Worm (Caenorhabditis elegans): ENCODE results near the gene nhr-239.

The nhr-239 gene

DNA sequence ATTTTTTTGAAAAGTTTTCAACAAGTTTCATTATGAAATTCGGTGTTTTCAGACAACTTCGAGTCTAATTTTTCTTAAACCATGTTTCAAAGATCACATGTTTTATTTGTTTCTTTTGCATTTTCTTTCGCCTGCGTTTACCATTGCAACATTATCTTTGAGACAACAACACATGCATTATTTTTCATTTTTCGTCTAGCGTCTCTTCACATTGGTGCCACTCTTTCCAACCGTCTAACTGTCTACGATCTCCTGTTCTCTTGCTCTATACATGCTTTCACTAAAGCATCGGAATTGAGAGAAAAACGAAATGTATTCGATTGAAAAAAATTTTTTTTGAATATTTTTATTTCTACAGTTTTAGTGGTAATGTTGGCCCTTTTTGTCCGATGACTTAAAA is 17.1 kb downstream of the nhr-239 start (continued):
- TF ChIP-seq ztf-4 (tag; optimal IDR thresholded peaks at IDR 0.05) (no peak), mdl-1 (tag; optimal IDR thresholded peaks at IDR 0.05) (no peak), nhr-237 (tag; optimal IDR thresholded peaks at IDR 0.05) (no peak), nhr-77 (tag; optimal IDR thresholded peaks at IDR 0.05) (no peak), ceh-28 (tag; optimal IDR thresholded peaks at IDR 0.05) (peak; percentile 8), aly-2 (tag; optimal IDR thresholded peaks at IDR 0.05) (no peak)

DNA sequence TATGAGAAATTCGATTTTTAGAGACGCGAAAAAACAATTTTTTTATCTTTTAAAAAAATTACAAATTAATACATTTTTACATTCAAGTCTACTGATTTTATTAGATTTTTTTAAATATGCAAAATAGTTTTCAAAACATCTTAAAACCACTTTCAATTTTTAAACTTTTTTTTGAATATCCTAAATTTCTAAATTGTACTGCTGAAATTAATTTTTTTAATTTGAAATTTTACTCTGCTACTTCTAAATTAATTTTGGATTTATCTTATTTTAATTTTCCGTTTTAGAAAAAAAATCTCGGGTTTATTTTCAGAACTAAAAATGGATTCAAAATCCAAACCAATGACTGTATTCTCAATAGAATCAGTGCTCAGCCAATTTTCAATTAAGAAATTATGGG is 17.5 kb downstream of the nhr-239 start, which contains the start of gene Y71H2B.8:
Gene Y71H2B.8 (plus strand): TSS at position 301 of the 400 bp plus-strand sequence.
- TF ChIP-seq nhr-28 (tag; optimal IDR thresholded peaks at IDR 0.05): no peak
- no peak for TF ChIP-seq nhr-77 (tag; optimal IDR thresholded peaks at IDR 0.05)
- no peak for TF ChIP-seq lsy-12 (tag; optimal IDR thresholded peaks at IDR 0.05)

DNA sequence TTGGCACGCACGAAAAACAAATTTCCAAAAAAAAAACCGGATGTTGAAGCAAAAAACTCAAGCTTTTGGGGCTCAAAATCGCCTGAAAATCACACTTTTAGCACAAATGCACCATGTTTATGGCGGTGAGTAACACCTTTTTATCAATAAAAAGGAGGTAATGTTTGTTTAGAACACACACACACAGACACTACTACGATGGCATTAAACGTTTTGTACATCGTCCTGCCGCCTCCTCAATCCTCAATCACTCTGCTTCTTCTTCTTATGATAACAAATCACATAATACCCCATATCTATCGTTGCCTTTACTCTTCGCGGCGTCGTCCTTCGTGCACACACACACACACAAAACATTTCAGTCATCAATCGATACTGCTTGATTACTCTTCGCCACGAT is 24.7 kb downstream of the nhr-239 start, which contains the start of gene gpa-17:
Gene gpa-17 (plus strand): TSS at position 363 of the 400 bp plus-strand sequence.
- no peak for TF ChIP-seq lin-15B (tag; optimal IDR thresholded peaks at IDR 0.05)
- no peak for TF ChIP-seq egl-27 (tag; optimal IDR thresholded peaks at IDR 0.05)
- no peak for TF ChIP-seq skn-1 (tag; optimal IDR thresholded peaks at IDR 0.05)
- TF ChIP-seq pha-4 (tag; optimal IDR thresholded peaks at IDR 0.05): peak; percentile 44
- peak; percentile 25 for TF ChIP-seq pqm-1 (tag; optimal IDR thresholded peaks at IDR 0.05)
- peak; percentile 22 for TF ChIP-seq ceh-28 (tag; optimal IDR thresholded peaks at IDR 0.05)
- TF ChIP-seq elt-2 (tag; optimal IDR thresholded peaks at IDR 0.05): peak; percentile 77

DNA sequence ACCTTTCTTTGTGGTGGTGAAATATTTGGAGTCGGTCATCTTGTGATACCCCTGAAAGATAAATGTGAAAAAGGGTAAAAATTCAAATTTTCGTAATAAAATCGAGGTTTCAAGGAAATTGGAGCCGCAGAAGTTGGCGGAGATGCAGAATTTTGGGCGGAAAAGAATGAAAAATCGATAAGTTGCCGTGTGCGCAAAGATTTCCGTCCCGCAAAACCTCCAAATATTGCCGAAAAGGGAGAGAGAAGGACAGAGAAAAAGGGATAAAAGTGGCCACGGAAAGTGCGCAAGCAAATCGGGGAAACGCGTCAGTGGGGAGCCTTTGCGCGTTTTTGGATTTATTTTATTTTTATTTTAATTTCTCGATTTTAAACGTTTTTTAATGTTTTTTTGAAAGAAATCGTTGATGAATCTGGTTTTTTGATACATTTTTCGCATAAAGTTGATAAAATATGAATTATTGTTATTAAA is 35.5 kb downstream of the nhr-239 start, which contains the start of gene apb-1:
Gene apb-1 (minus strand): TSS at position 51 of the 471 bp plus-strand sequence.
- TF ChIP-seq nhr-28 (tag; optimal IDR thresholded peaks at IDR 0.05) (no peak), egl-5 (tag; optimal IDR thresholded peaks at IDR 0.05) (peak; percentile 88), ZK546.5 (tag; optimal IDR thresholded peaks at IDR 0.05) (no peak), ceh-28 (tag; optimal IDR thresholded peaks at IDR 0.05) (peak; percentile 86), fos-1 (tag; optimal IDR thresholded peaks at IDR 0.05) (no peak), elt-2 (tag; optimal IDR thresholded peaks at IDR 0.05) (peak; percentile 51), nfya-1 (tag; optimal IDR thresholded peaks at IDR 0.05; ENCODE audit: insufficient read depth) (peak; percentile 94), sea-2 (GFP tag; optimal IDR thresholded peaks at IDR 0.05) (peak; percentile 90), aly-2 (tag; optimal IDR thresholded peaks at IDR 0.05) (peak; percentile 9), nhr-23 (tag; optimal IDR thresholded peaks at IDR 0.05) (peak; percentile 96), fkh-2 (tag; optimal IDR thresholded peaks at IDR 0.05) (no peak), zag-1 (tag; optimal IDR thresholded peaks at IDR 0.05) (no peak), nhr-67 (tag; optimal IDR thresholded peaks at IDR 0.05) (no peak), elt-1 (tag; optimal IDR thresholded peaks at IDR 0.05) (peak; percentile 42), pqm-1 (tag; optimal IDR thresholded peaks at IDR 0.05) (peak; percentile 37), ceh-16 (tag; optimal IDR thresholded peaks at IDR 0.05) (no peak), pha-4 (tag; optimal IDR thresholded peaks at IDR 0.05) (peak; percentile 96), lin-15B (tag; optimal IDR thresholded peaks at IDR 0.05) (peak; percentile 91), R02D3.7 (tag; optimal IDR thresholded peaks at IDR 0.05) (peak; percentile 86), unc-39 (tag; optimal IDR thresholded peaks at IDR 0.05) (no peak), elt-3 (tag; optimal IDR thresholded peaks at IDR 0.05) (no peak), nhr-12 (tag; optimal IDR thresholded peaks at IDR 0.05) (no peak), hmg-11 (tag; optimal IDR thresholded peaks at IDR 0.05) (peak; percentile 96), mml-1 (tag; optimal IDR thresholded peaks at IDR 0.05) (no peak), daf-12 (tag; optimal IDR thresholded peaks at IDR 0.05) (no peak), jun-1 (tag; optimal IDR thresholded peaks at IDR 0.05) (peak; percentile 28), tbx-2 (tag; optimal IDR thresholded peaks at IDR 0.05) (peak; percentile 93), lsy-12 (tag; optimal IDR thresholded peaks at IDR 0.05) (no peak), lin-39 (tag; optimal IDR thresholded peaks at IDR 0.05) (peak; percentile 83), snpc-4 (tag; optimal IDR thresholded peaks at IDR 0.05) (peak; percentile 85), nhr-77 (tag; optimal IDR thresholded peaks at IDR 0.05) (peak; percentile 62), ceh-82 (tag; optimal IDR thresholded peaks at IDR 0.05) (peak; percentile 77), nhr-76 (tag; optimal IDR thresholded peaks at IDR 0.05) (peak; percentile 5), nhr-25 (tag; optimal IDR thresholded peaks at IDR 0.05) (peak; percentile 61), nhr-11 (tag; optimal IDR thresholded peaks at IDR 0.05) (no peak), fkh-10 (GFP tag; optimal IDR thresholded peaks at IDR 0.05) (peak; percentile 92), nhr-237 (tag; optimal IDR thresholded peaks at IDR 0.05) (no peak), mdl-1 (tag; optimal IDR thresholded peaks at IDR 0.05) (no peak), egl-27 (tag; optimal IDR thresholded peaks at IDR 0.05) (no peak), ztf-11 (tag; optimal IDR thresholded peaks at IDR 0.05) (no peak), skn-1 (tag; optimal IDR thresholded peaks at IDR 0.05) (peak; percentile 12), ceh-9 (tag; optimal IDR thresholded peaks at IDR 0.05) (no peak), nhr-43 (tag; optimal IDR thresholded peaks at IDR 0.05; ENCODE audit: poor library complexity, severe bottlenecking) (no peak), ztf-4 (tag; optimal IDR thresholded peaks at IDR 0.05) (no peak), ama-1 (optimal IDR thresholded peaks at IDR 0.05) (peak; percentile 21), unc-62 (GFP tag; optimal IDR thresholded peaks at IDR 0.05) (no peak)
